Fruit fly (Drosophila melanogaster): ENCODE data around the gene CG5151.

dm6 chr3L:16196588-16197183 is 32.2 kb upstream of the CG5151 start:
- TF ChIP-seq Myc (optimal IDR thresholded peaks at IDR 0.05) (no peak), Sin3A (optimal IDR thresholded peaks at IDR 0.05) (no peak), insv (optimal IDR thresholded peaks at IDR 0.05) (no peak), psq (optimal IDR thresholded peaks at IDR 0.05) (no peak)

All from Kc167 (cell line).